Worm (Caenorhabditis elegans) whole organism, L1 larva: Measurements from ENCODE around the gene K09C8.8.

Source experiments
- F16B12.6 ChIP-seq: fragments of 150-350 bp; optimal IDR thresholded peaks from 2 replicates; lab custom pipeline; 2014; ENCODE audit warnings: missing biosample characterization, missing genetic modification characterization
- aha-1 ChIP-seq: fragments of 150-350 bp; optimal IDR thresholded peaks from 2 replicates; lab custom pipeline; 2014; ENCODE audit warnings: missing biosample characterization, missing genetic modification characterization
- aly-2 ChIP-seq: fragments of 150-350 bp; optimal IDR thresholded peaks from 2 replicates; lab custom pipeline; 2014; ENCODE audit warnings: missing biosample characterization, missing genetic modification characterization
- ama-1 ChIP-seq: fragments of 150-350 bp; optimal IDR thresholded peaks from 2 replicates; lab custom pipeline; 2014
- blmp-1 ChIP-seq: fragments of 150-350 bp; optimal IDR thresholded peaks from 2 replicates; lab custom pipeline; 2014; ENCODE audit warnings: missing biosample characterization, missing genetic modification characterization
- ceh-88 ChIP-seq: fragments of 200-800 bp; sonication (Bioruptor generic); IDR thresholded peaks from 2 replicates; pipeline ENCODE4 v1.3.6; 2022; ENCODE audit warnings: missing genetic modification characterization, missing compliant biosample characterization
- dsc-1 ChIP-seq: sonication (generic microtip); optimal IDR thresholded peaks from 2 replicates; lab custom pipeline; 2016; ENCODE audit warnings: mild to moderate bottlenecking, missing genetic modification characterization, missing compliant biosample characterization
- efl-1 ChIP-seq, 4 experiments: fragments of 150-350 bp; optimal IDR thresholded peaks in 3 of 4; peaks in 1 of 4; 1 replicate in 1 of 4; 2 replicates in 3 of 4; lab custom pipeline; 2014; ENCODE audit warnings: missing biosample characterization in 2 of 4, missing genetic modification characterization in 2 of 4, missing genetic modification reagents in 2 of 4
- egl-13 ChIP-seq: sonication (generic microtip); optimal IDR thresholded peaks from 2 replicates; lab custom pipeline; 2016; ENCODE audit warnings: missing genotype, missing genetic modification reagents, missing genetic modification characterization, missing compliant biosample characterization
- elt-2 ChIP-seq: sonication (generic microtip); optimal IDR thresholded peaks from 2 replicates; lab custom pipeline; 2016; ENCODE audit warnings: missing genetic modification characterization, mild to moderate bottlenecking, inconsistent platforms, missing compliant biosample characterization, missing genetic modification reagents
- elt-3 ChIP-seq, 6 experiments: fragments of 150-350 bp in 1 of 6; sonication (generic microtip); optimal IDR thresholded peaks; 2 replicates each; lab custom pipeline; 2017 to 2018; ENCODE audit warnings: missing biosample characterization in 6 of 6, missing genetic modification characterization in 6 of 6, inconsistent platforms in 1 of 6
- ets-5 ChIP-seq: fragments of 200-800 bp; sonication (Bioruptor generic); IDR thresholded peaks from 2 replicates; pipeline ENCODE4 v1.3.6; 2022; ENCODE audit warnings: missing genetic modification characterization, missing compliant biosample characterization
- fos-1 ChIP-seq: fragments of 150-350 bp; optimal IDR thresholded peaks from 2 replicates; lab custom pipeline; 2014; ENCODE audit warnings: missing biosample characterization, missing genetic modification characterization
- hlh-17 ChIP-seq: fragments of 200-800 bp; sonication (Bioruptor generic); optimal IDR thresholded peaks from 2 replicates; lab custom pipeline; 2018; ENCODE audit warnings: missing genetic modification characterization, mild to moderate bottlenecking, missing compliant biosample characterization, moderate library complexity, borderline replicate concordance
- hlh-4 ChIP-seq: sonication (generic microtip); optimal IDR thresholded peaks from 2 replicates; lab custom pipeline; 2016; ENCODE audit warnings: mild to moderate bottlenecking, missing genetic modification characterization, missing compliant biosample characterization
- irx-1 ChIP-seq: sonication (generic microtip); optimal IDR thresholded peaks from 2 replicates; lab custom pipeline; 2016; ENCODE audit warnings: missing genetic modification characterization, missing compliant biosample characterization
- lin-13 ChIP-seq: fragments of 150-350 bp; optimal IDR thresholded peaks from 2 replicates; lab custom pipeline; 2014; ENCODE audit warnings: missing biosample characterization, missing genetic modification reagents, missing genetic modification characterization
- lin-14 ChIP-seq: fragments of 200-800 bp; sonication (Bioruptor generic); optimal IDR thresholded peaks from 2 replicates; lab custom pipeline; 2018; ENCODE audit warnings: mild to moderate bottlenecking, missing genetic modification characterization, moderate library complexity, missing compliant biosample characterization
- lin-35 ChIP-seq, 2 experiments: fragments of 150-350 bp; optimal IDR thresholded peaks; 2 replicates each; lab custom pipeline; 2014; ENCODE audit warnings: missing biosample characterization in 2 of 2, missing genetic modification characterization in 2 of 2, missing genetic modification reagents in 2 of 2
- mef-2 ChIP-seq: fragments of 150-350 bp; optimal IDR thresholded peaks from 2 replicates; lab custom pipeline; 2014; ENCODE audit warnings: missing biosample characterization, missing genetic modification characterization
- mep-1 ChIP-seq: fragments of 150-350 bp; optimal IDR thresholded peaks from 2 replicates; lab custom pipeline; 2014; ENCODE audit warnings: missing biosample characterization, missing genetic modification characterization
- nhr-20 ChIP-seq: sonication (generic microtip); optimal IDR thresholded peaks from 2 replicates; lab custom pipeline; 2016; ENCODE audit warnings: mild to moderate bottlenecking, missing genetic modification characterization, missing compliant biosample characterization
- nhr-71 ChIP-seq: sonication (generic microtip); optimal IDR thresholded peaks from 2 replicates; lab custom pipeline; 2016; ENCODE audit warnings: mild to moderate bottlenecking, missing genetic modification characterization, moderate library complexity, missing compliant biosample characterization
- nhr-77 ChIP-seq: fragments of 150-350 bp; optimal IDR thresholded peaks from 2 replicates; lab custom pipeline; 2014; ENCODE audit warnings: missing biosample characterization, missing genetic modification characterization
- nhr-90 ChIP-seq: sonication (generic microtip); optimal IDR thresholded peaks from 2 replicates; lab custom pipeline; 2016; ENCODE audit warnings: mild to moderate bottlenecking, missing genetic modification characterization, missing compliant biosample characterization; ENCODE audit not compliant: poor library complexity
- pqm-1 ChIP-seq: sonication (generic microtip); optimal IDR thresholded peaks from 3 replicates; lab custom pipeline; 2017; ENCODE audit warnings: missing biosample characterization, missing genetic modification characterization
- skn-1 ChIP-seq: fragments of 150-350 bp; optimal IDR thresholded peaks from 2 replicates; lab custom pipeline; 2014; ENCODE audit warnings: missing biosample characterization, missing genetic modification characterization
- snpc-4 ChIP-seq: fragments of 150-350 bp; optimal IDR thresholded peaks from 2 replicates; lab custom pipeline; 2014; ENCODE audit warnings: missing biosample characterization, missing genetic modification characterization
- snu-23 ChIP-seq: sonication (generic microtip); optimal IDR thresholded peaks from 2 replicates; lab custom pipeline; 2016; ENCODE audit warnings: missing genetic modification characterization, missing compliant biosample characterization
- sptf-1 ChIP-seq: fragments of 150-350 bp; optimal IDR thresholded peaks from 2 replicates; lab custom pipeline; 2014; ENCODE audit warnings: missing biosample characterization, missing genetic modification characterization
- swsn-7 ChIP-seq: sonication (generic microtip); optimal IDR thresholded peaks from 2 replicates; lab custom pipeline; 2016; ENCODE audit warnings: missing genetic modification characterization, missing compliant biosample characterization
- unc-30 ChIP-seq: sonication (generic microtip); optimal IDR thresholded peaks from 2 replicates; lab custom pipeline; 2017; ENCODE audit warnings: missing biosample characterization, missing genetic modification characterization
- unc-86 ChIP-seq: sonication (generic microtip); optimal IDR thresholded peaks from 2 replicates; lab custom pipeline; 2016; ENCODE audit warnings: missing genetic modification characterization, missing compliant biosample characterization
- xbp-1 ChIP-seq: sonication (generic microtip); optimal IDR thresholded peaks from 2 replicates; lab custom pipeline; 2016; ENCODE audit warnings: missing genetic modification characterization, missing compliant biosample characterization
- zip-4 ChIP-seq: fragments of 200-800 bp; sonication (Bioruptor generic); optimal IDR thresholded peaks from 2 replicates; lab custom pipeline; 2018; ENCODE audit warnings: mild to moderate bottlenecking, missing genetic modification characterization, moderate library complexity, missing compliant biosample characterization
- ztf-4 ChIP-seq: fragments of 150-350 bp; optimal IDR thresholded peaks from 2 replicates; lab custom pipeline; 2014; ENCODE audit warnings: missing biosample characterization, missing genetic modification characterization

Gene K09C8.8

DNA sequence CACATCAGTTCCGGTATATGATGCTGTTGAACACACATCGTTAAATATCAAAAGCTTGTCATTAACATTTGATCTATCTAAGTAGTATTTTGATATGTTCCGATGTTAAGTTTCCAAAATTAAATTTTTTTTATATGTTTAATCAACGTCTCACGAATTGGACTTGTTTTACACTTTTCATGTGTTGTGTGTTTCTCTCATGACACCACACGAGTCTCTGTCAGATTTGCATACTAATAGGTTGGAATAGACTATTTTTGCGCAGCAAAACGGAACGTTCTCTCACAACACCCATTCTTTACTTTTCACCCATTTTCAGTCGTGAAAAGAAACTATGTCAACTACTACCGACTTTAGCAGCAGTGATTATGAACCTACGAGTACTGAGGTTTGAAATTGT, at the start of gene K09C8.8:
TSS of gene K09C8.8 (plus strand) at position 301 of the 400 bp plus-strand sequence.
- TF ChIP-seq elt-3 (tag; optimal IDR thresholded peaks at IDR 0.05; lab: Kevin White, UChicago) (no peak), ztf-4 (tag; lab: Kevin White, UChicago) (no peak), mef-2 (no peak), swsn-7 (tag; lab: Kevin White, UChicago) (no peak), lin-35 (GFP tag; optimal IDR thresholded peaks at IDR 0.05; lab: Kevin White, UChicago) (no peak), nhr-71 (tag; lab: Kevin White, UChicago) (no peak), dsc-1 (tag; lab: Kevin White, UChicago) (no peak), lin-14 (GFP tag; lab: Kevin White, UChicago) (no peak), lin-13 (GFP tag; lab: Kevin White, UChicago) (no peak), efl-1 (optimal IDR thresholded peaks at IDR 0.05; lab: Kevin White, UChicago) (no peak), efl-1 (GFP tag; optimal IDR thresholded peaks at IDR 0.05 in 1 of 2; lab: Kevin White, UChicago) (no peak), nhr-90 (no peak), snu-23 (GFP tag; lab: Kevin White, UChicago) (no peak), ets-5 (GFP tag; lab: Robert Waterston, UW) (no peak), zip-4 (GFP tag; lab: Kevin White, UChicago) (no peak), unc-86 (no peak), egl-13 (no peak), skn-1 (tag; lab: Kevin White, UChicago) (no peak)

DNA sequence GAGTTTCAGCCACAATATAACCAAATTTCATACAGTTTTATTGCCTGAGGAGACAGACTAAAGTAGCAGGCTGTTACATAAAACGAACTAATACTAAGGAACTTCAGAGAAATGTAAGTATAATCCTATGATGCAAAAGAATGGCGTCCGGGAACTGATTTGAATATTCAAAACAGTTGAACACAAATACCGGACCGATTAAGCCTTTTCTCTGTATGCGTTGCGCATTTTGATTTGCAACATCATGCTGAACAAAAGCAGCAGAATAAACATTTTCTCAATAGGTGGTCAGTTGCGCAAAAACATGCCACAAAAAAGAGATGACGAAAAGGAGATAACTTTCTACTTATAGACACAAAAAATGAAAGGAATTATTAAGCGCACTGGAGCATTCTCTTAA, 46.7 kb upstream of the K09C8.8 start:
- no peak for TF ChIP-seq mep-1 (tag; lab: Kevin White, UChicago)
- TF ChIP-seq, all 84 proteins: peak for 0

DNA sequence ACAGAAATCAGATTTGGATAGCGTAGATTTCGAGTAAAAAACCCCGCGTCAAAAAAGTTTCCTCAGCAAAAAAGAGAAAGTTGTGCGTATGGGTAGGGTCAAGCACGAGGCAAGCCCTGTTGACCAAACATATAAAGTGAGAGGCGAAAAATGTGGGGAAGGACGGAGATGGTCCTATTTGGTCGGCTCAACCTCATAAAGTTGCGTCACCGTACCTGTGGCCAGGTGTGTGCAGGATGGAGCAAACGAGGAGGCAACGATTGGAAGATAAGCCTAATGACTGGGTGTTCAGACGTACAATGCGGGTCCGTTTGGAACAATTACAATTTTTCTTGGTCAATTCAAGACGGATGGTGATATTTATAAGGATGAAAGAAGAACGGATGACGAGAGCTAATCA, 43.6 kb upstream of the K09C8.8 start:
- TF ChIP-seq snpc-4 (tag; lab: Kevin White, UChicago) (no peak), hlh-4 (tag; lab: Kevin White, UChicago) (no peak), ztf-4 (tag; lab: Kevin White, UChicago) (no peak), hlh-17 (GFP tag; lab: Kevin White, UChicago) (no peak), lin-14 (GFP tag; lab: Kevin White, UChicago) (no peak), ama-1 (lab: Kevin White, UChicago) (no peak), nhr-77 (no peak), aha-1 (tag; lab: Kevin White, UChicago) (no peak), aly-2 (tag; lab: Kevin White, UChicago) (no peak), xbp-1 (no peak), F16B12.6 (tag; lab: Kevin White, UChicago) (no peak), irx-1 (tag; lab: Kevin White, UChicago) (no peak), fos-1 (no peak), lin-13 (GFP tag; lab: Kevin White, UChicago) (no peak), elt-3 (tag; optimal IDR thresholded peaks at IDR 0.05; lab: Kevin White, UChicago) (no peak)

DNA sequence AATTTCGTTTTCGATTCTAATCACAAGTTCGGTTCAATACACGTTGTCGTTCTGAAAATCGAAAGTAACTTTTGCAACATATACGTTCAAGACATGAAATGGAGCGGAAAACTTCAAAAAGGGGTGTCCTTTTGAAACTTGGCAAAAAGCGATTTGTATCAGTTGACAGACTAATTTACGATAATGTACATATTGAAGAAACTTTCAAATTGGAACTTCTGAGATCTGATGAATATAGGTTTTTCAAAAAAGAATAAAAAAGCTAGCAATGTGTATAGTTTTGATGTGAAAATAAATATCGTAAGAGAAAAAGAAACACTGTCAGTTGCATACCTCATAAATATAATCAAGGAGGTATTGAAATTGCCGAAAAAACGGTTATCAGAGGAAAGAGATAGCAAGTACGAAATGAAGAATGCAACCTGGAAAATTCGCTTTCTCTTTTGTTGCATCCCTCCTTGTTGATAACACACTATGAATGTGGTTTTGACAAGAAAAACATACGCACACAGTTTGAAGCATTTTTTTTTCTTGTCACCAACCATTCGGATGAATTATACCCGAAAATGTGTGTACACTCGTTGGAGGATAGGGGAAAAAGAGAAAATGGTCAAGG, 41.7 kb upstream of the K09C8.8 start, which contains the start of gene dgn-1:
TSS of gene dgn-1 (minus strand) at position 51 of the 616 bp plus-strand sequence.
- TF ChIP-seq sptf-1 (tag; lab: Kevin White, UChicago) (no peak), blmp-1 (tag; lab: Kevin White, UChicago) (peak; percentile 66), ceh-88 (no peak), lin-35 (GFP tag; optimal IDR thresholded peaks at IDR 0.05; lab: Kevin White, UChicago) (peak in 1 of 2 experiments; percentile 12), nhr-20 (tag; lab: Kevin White, UChicago) (peak; percentile 1), pqm-1 (tag; lab: Kevin White, UChicago) (peak; percentile 37), elt-2 (tag; lab: Kevin White, UChicago) (peak; percentile 58), lin-14 (GFP tag; lab: Kevin White, UChicago) (peak; percentile 46), unc-30 (tag; lab: Kevin White, UChicago) (no peak)
